Worm (Caenorhabditis elegans) whole organism, L1 larva: Measurements from ENCODE around the gene F42G4.6.
"Not testable (repeated sequence)": the region's sequence is repeated elsewhere in the genome, so short reads cannot be mapped to it uniquely, and the experiment has no call there.

Experiments used
- C16A3.4 ChIP-seq: fragments of 150-350 bp; optimal IDR thresholded peaks from 2 replicates; lab custom pipeline; 2014; ENCODE audit warnings: missing biosample characterization, missing genetic modification characterization
- C34B4.2 ChIP-seq: sonication (generic microtip); optimal IDR thresholded peaks from 2 replicates; lab custom pipeline; 2017; ENCODE audit warnings: mild to moderate bottlenecking, missing genetic modification characterization, missing compliant biosample characterization
- F16B12.6 ChIP-seq: fragments of 150-350 bp; optimal IDR thresholded peaks from 2 replicates; lab custom pipeline; 2014; ENCODE audit warnings: missing biosample characterization, missing genetic modification characterization
- aha-1 ChIP-seq: fragments of 150-350 bp; optimal IDR thresholded peaks from 2 replicates; lab custom pipeline; 2014; ENCODE audit warnings: missing biosample characterization, missing genetic modification characterization
- alr-1 ChIP-seq: fragments of 200-800 bp; sonication (Bioruptor generic); optimal IDR thresholded peaks from 2 replicates; lab custom pipeline; 2018; ENCODE audit warnings: borderline replicate concordance, mild to moderate bottlenecking, missing genetic modification characterization, missing compliant biosample characterization
- aly-2 ChIP-seq: fragments of 150-350 bp; optimal IDR thresholded peaks from 2 replicates; lab custom pipeline; 2014; ENCODE audit warnings: missing biosample characterization, missing genetic modification characterization
- blmp-1 ChIP-seq: fragments of 150-350 bp; optimal IDR thresholded peaks from 2 replicates; lab custom pipeline; 2014; ENCODE audit warnings: missing biosample characterization, missing genetic modification characterization
- ceh-8 ChIP-seq: fragments of 200-800 bp; sonication (Bioruptor generic); optimal IDR thresholded peaks from 2 replicates; lab custom pipeline; 2018; ENCODE audit warnings: mild to moderate bottlenecking, missing genetic modification characterization, moderate library complexity, missing compliant biosample characterization
- ceh-82 ChIP-seq, 3 experiments: fragments of 150-350 bp in 1 of 3; sonication (generic microtip) in 2 of 3; optimal IDR thresholded peaks; 2 replicates each; lab custom pipeline; 2014 to 2017; ENCODE audit warnings: missing biosample characterization in 3 of 3, missing genetic modification characterization in 3 of 3
- ceh-90 ChIP-seq: sonication (generic microtip); optimal IDR thresholded peaks from 2 replicates; lab custom pipeline; 2016; ENCODE audit warnings: missing genetic modification characterization, missing compliant biosample characterization
- dpl-1 ChIP-seq, 3 experiments: fragments of 150-350 bp in 2 of 3; sonication (generic microtip) in 1 of 3; optimal IDR thresholded peaks; 2 replicates each; lab custom pipeline; 2014 to 2017; ENCODE audit warnings: missing biosample characterization in 3 of 3, missing genetic modification characterization in 3 of 3, missing genetic modification reagents in 3 of 3
- efl-1 ChIP-seq, 4 experiments: fragments of 150-350 bp; optimal IDR thresholded peaks in 3 of 4; peaks in 1 of 4; 1 replicate in 1 of 4; 2 replicates in 3 of 4; lab custom pipeline; 2014; ENCODE audit warnings: missing biosample characterization in 2 of 4, missing genetic modification characterization in 2 of 4, missing genetic modification reagents in 2 of 4
- efl-3 ChIP-seq: fragments of 200-800 bp; sonication (Bioruptor generic); optimal IDR thresholded peaks from 2 replicates; lab custom pipeline; 2018; ENCODE audit warnings: mild to moderate bottlenecking, missing genetic modification characterization, missing compliant biosample characterization
- egl-13 ChIP-seq: sonication (generic microtip); optimal IDR thresholded peaks from 2 replicates; lab custom pipeline; 2016; ENCODE audit warnings: missing genotype, missing genetic modification reagents, missing genetic modification characterization, missing compliant biosample characterization
- egl-27 ChIP-seq, 2 experiments: fragments of 150-350 bp in 1 of 2; sonication (generic microtip); optimal IDR thresholded peaks; 3 replicates each; lab custom pipeline; 2017 to 2018; ENCODE audit warnings: missing biosample characterization in 2 of 2, missing genetic modification characterization in 2 of 2, missing genetic modification reagents in 2 of 2
- elt-2 ChIP-seq: sonication (generic microtip); optimal IDR thresholded peaks from 2 replicates; lab custom pipeline; 2016; ENCODE audit warnings: missing genetic modification characterization, mild to moderate bottlenecking, inconsistent platforms, missing compliant biosample characterization, missing genetic modification reagents
- ets-5 ChIP-seq: fragments of 200-800 bp; sonication (Bioruptor generic); IDR thresholded peaks from 2 replicates; pipeline ENCODE4 v1.3.6; 2022; ENCODE audit warnings: missing genetic modification characterization, missing compliant biosample characterization
- fkh-10 ChIP-seq: sonication (generic microtip); optimal IDR thresholded peaks from 2 replicates; lab custom pipeline; 2017; ENCODE audit warnings: missing biosample characterization, missing genetic modification reagents, missing genetic modification characterization
- fkh-8 ChIP-seq: sonication (generic microtip); optimal IDR thresholded peaks from 2 replicates; lab custom pipeline; 2016; ENCODE audit warnings: mild to moderate bottlenecking, missing genetic modification characterization, missing compliant biosample characterization
- fos-1 ChIP-seq: fragments of 150-350 bp; optimal IDR thresholded peaks from 2 replicates; lab custom pipeline; 2014; ENCODE audit warnings: missing biosample characterization, missing genetic modification characterization
- isw-1 ChIP-seq: fragments of 200-800 bp; sonication (Bioruptor generic); IDR thresholded peaks from 2 replicates; pipeline ENCODE4 v1.3.6; 2022; ENCODE audit warnings: missing genetic modification characterization, missing compliant biosample characterization
- jun-1 ChIP-seq: fragments of 150-350 bp; optimal IDR thresholded peaks from 2 replicates; lab custom pipeline; 2014; ENCODE audit warnings: missing biosample characterization, missing genetic modification reagents, missing genetic modification characterization
- lin-14 ChIP-seq: fragments of 200-800 bp; sonication (Bioruptor generic); optimal IDR thresholded peaks from 2 replicates; lab custom pipeline; 2018; ENCODE audit warnings: mild to moderate bottlenecking, missing genetic modification characterization, moderate library complexity, missing compliant biosample characterization
- lin-35 ChIP-seq, 2 experiments: fragments of 150-350 bp; optimal IDR thresholded peaks; 2 replicates each; lab custom pipeline; 2014; ENCODE audit warnings: missing biosample characterization in 2 of 2, missing genetic modification characterization in 2 of 2, missing genetic modification reagents in 2 of 2
- lir-3 ChIP-seq: sonication (generic microtip); optimal IDR thresholded peaks from 2 replicates; lab custom pipeline; 2016; ENCODE audit warnings: mild to moderate bottlenecking, missing genetic modification characterization, moderate library complexity, missing compliant biosample characterization; ENCODE audit not compliant: poor library complexity
- lsy-2 ChIP-seq, 2 experiments: fragments of 150-350 bp; optimal IDR thresholded peaks; 2 replicates each; lab custom pipeline; 2014; ENCODE audit warnings: missing biosample characterization in 2 of 2, missing genetic modification characterization in 2 of 2
- mab-9 ChIP-seq: fragments of 200-800 bp; sonication (Bioruptor generic); IDR thresholded peaks from 2 replicates; pipeline ENCODE4 v1.3.6; 2022; ENCODE audit warnings: missing genetic modification reagents, missing genetic modification characterization, missing compliant biosample characterization
- mdl-1 ChIP-seq, 2 experiments: fragments of 150-350 bp; optimal IDR thresholded peaks; 2 replicates each; lab custom pipeline; 2014 to 2017; ENCODE audit warnings: missing biosample characterization in 2 of 2, missing genetic modification characterization in 2 of 2, inconsistent platforms in 1 of 2
- mep-1 ChIP-seq: fragments of 150-350 bp; optimal IDR thresholded peaks from 2 replicates; lab custom pipeline; 2014; ENCODE audit warnings: missing biosample characterization, missing genetic modification characterization
- nhr-11 ChIP-seq: fragments of 150-350 bp; optimal IDR thresholded peaks from 2 replicates; lab custom pipeline; 2014; ENCODE audit warnings: missing biosample characterization, missing genetic modification characterization
- nhr-19 ChIP-seq: fragments of 200-800 bp; sonication (Bioruptor generic); conservative IDR thresholded peaks from 2 replicates; pipeline ENCODE4 v1.3.6; 2022; ENCODE audit warnings: missing genetic modification characterization, missing compliant biosample characterization
- nhr-237 ChIP-seq: fragments of 150-350 bp; optimal IDR thresholded peaks from 2 replicates; lab custom pipeline; 2014; ENCODE audit warnings: missing biosample characterization, missing genetic modification characterization
- nhr-28 ChIP-seq: fragments of 150-350 bp; optimal IDR thresholded peaks from 2 replicates; lab custom pipeline; 2014; ENCODE audit warnings: missing biosample characterization, missing genetic modification characterization
- nhr-47 ChIP-seq: sonication (generic microtip); optimal IDR thresholded peaks from 2 replicates; lab custom pipeline; 2016; ENCODE audit warnings: mild to moderate bottlenecking, missing genetic modification characterization, moderate library complexity, missing compliant biosample characterization
- nhr-85 ChIP-seq: sonication (generic microtip); peaks from one replicate; lab custom pipeline; 2016; ENCODE audit warnings: missing genetic modification characterization, inconsistent platforms, missing compliant biosample characterization
- pax-3 ChIP-seq: fragments of 200-800 bp; sonication (Bioruptor generic); optimal IDR thresholded peaks from 2 replicates; lab custom pipeline; 2018; ENCODE audit warnings: mild to moderate bottlenecking, missing genetic modification characterization, moderate library complexity, missing compliant biosample characterization
- pqm-1 ChIP-seq: sonication (generic microtip); optimal IDR thresholded peaks from 3 replicates; lab custom pipeline; 2017; ENCODE audit warnings: missing biosample characterization, missing genetic modification characterization
- rnt-1 ChIP-seq: sonication (generic microtip); optimal IDR thresholded peaks from 2 replicates; lab custom pipeline; 2016; ENCODE audit warnings: mild to moderate bottlenecking, missing genetic modification characterization, moderate library complexity, missing compliant biosample characterization
- skn-1 ChIP-seq: fragments of 150-350 bp; optimal IDR thresholded peaks from 2 replicates; lab custom pipeline; 2014; ENCODE audit warnings: missing biosample characterization, missing genetic modification characterization
- snu-23 ChIP-seq: sonication (generic microtip); optimal IDR thresholded peaks from 2 replicates; lab custom pipeline; 2016; ENCODE audit warnings: missing genetic modification characterization, missing compliant biosample characterization
- sox-4 ChIP-seq: sonication (generic microtip); optimal IDR thresholded peaks from 2 replicates; lab custom pipeline; 2016; ENCODE audit warnings: missing genetic modification characterization, missing compliant biosample characterization
- swsn-7 ChIP-seq: sonication (generic microtip); optimal IDR thresholded peaks from 2 replicates; lab custom pipeline; 2016; ENCODE audit warnings: missing genetic modification characterization, missing compliant biosample characterization
- tlp-1 ChIP-seq: fragments of 150-350 bp; optimal IDR thresholded peaks from 2 replicates; lab custom pipeline; 2014; ENCODE audit warnings: missing biosample characterization, missing genetic modification characterization
- unc-130 ChIP-seq: fragments of 150-350 bp; optimal IDR thresholded peaks from 2 replicates; lab custom pipeline; 2017; ENCODE audit warnings: missing biosample characterization, missing genetic modification characterization, inconsistent platforms
- unc-62 ChIP-seq: fragments of 150-350 bp; optimal IDR thresholded peaks from 2 replicates; lab custom pipeline; 2014; ENCODE audit warnings: missing biosample characterization, missing genetic modification reagents, missing genetic modification characterization
- unc-86 ChIP-seq: sonication (generic microtip); optimal IDR thresholded peaks from 2 replicates; lab custom pipeline; 2016; ENCODE audit warnings: missing genetic modification characterization, missing compliant biosample characterization
- unc-98 ChIP-seq: fragments of 200-800 bp; sonication (Bioruptor generic); IDR thresholded peaks from 2 replicates; pipeline ENCODE4 v1.3.6; 2022; ENCODE audit warnings: missing genetic modification characterization, missing compliant biosample characterization
- zag-1 ChIP-seq: fragments of 150-350 bp; optimal IDR thresholded peaks from 2 replicates; lab custom pipeline; 2014; ENCODE audit warnings: missing biosample characterization, missing genetic modification characterization
- zip-4 ChIP-seq: fragments of 200-800 bp; sonication (Bioruptor generic); optimal IDR thresholded peaks from 2 replicates; lab custom pipeline; 2018; ENCODE audit warnings: mild to moderate bottlenecking, missing genetic modification characterization, moderate library complexity, missing compliant biosample characterization
- ztf-11 ChIP-seq, 2 experiments: sonication (generic microtip); optimal IDR thresholded peaks; 2 replicates each; lab custom pipeline; 2016 to 2017; ENCODE audit warnings: missing genetic modification characterization in 2 of 2, missing biosample characterization in 1 of 2, missing compliant biosample characterization in 1 of 2
- ztf-4 ChIP-seq: fragments of 150-350 bp; optimal IDR thresholded peaks from 2 replicates; lab custom pipeline; 2014; ENCODE audit warnings: missing biosample characterization, missing genetic modification characterization

F42G4.6 gene

ce11 chrII:13031649-13032191 lies 47.5 kb upstream of the F42G4.6 start, which contains the start of gene F18A11.2:
Gene F18A11.2, plus strand, starts transcription at chrII:13031699.
- TF ChIP-seq nhr-85 (tag; lab: Kevin White, UChicago); ceh-8; egl-13 (tag; lab: Kevin White, UChicago): not testable (repeated sequence)

- TF ChIP-seq ceh-82 (tag; optimal IDR thresholded peaks at IDR 0.05; lab: Kevin White, UChicago) = no peak
- no peak for TF ChIP-seq aly-2
- TF ChIP-seq zag-1 (tag; lab: Kevin White, UChicago) = no peak
- TF ChIP-seq lsy-2 (tag; optimal IDR thresholded peaks at IDR 0.05; lab: Kevin White, UChicago) = peak in 1 of 2 experiments; percentile 56
- no peak for TF ChIP-seq fkh-10
- TF ChIP-seq alr-1 = no peak
- no peak for TF ChIP-seq tlp-1
- TF ChIP-seq snu-23 (GFP tag; lab: Kevin White, UChicago) = peak; percentile 17
- peak; percentile 37 for TF ChIP-seq blmp-1 (tag; lab: Kevin White, UChicago)
- no peak for TF ChIP-seq nhr-19 (GFP tag; lab: Robert Waterston, UW)
- peak in 2 of 3 experiments; percentile 21 to 52 for TF ChIP-seq dpl-1 (GFP tag; optimal IDR thresholded peaks at IDR 0.05; lab: Kevin White, UChicago)
- no peak for TF ChIP-seq unc-62 (GFP tag; lab: Kevin White, UChicago)
- TF ChIP-seq mab-9 (GFP tag; lab: Robert Waterston, UW) = no peak
- no peak for TF ChIP-seq efl-3 (GFP tag; lab: Kevin White, UChicago)
- no peak for TF ChIP-seq isw-1 (GFP tag; lab: Robert Waterston, UW)
- no peak for TF ChIP-seq pqm-1
- no peak for TF ChIP-seq lin-14 (GFP tag; lab: Kevin White, UChicago)
- no peak for TF ChIP-seq rnt-1 (tag; lab: Kevin White, UChicago)
- TF ChIP-seq lir-3 (tag; lab: Kevin White, UChicago) = no peak
- no peak for TF ChIP-seq ztf-4
- no peak for TF ChIP-seq zip-4
- no peak for TF ChIP-seq fkh-8
- TF ChIP-seq nhr-237 (tag; lab: Kevin White, UChicago) = no peak
- no peak for TF ChIP-seq sox-4 (tag; lab: Kevin White, UChicago)
- no peak for TF ChIP-seq unc-86 (tag; lab: Kevin White, UChicago)
- TF ChIP-seq lin-35 (GFP tag; optimal IDR thresholded peaks at IDR 0.05; lab: Kevin White, UChicago) = peak; percentile 39 to 67
- TF ChIP-seq nhr-47 (tag; lab: Kevin White, UChicago) = peak; percentile 3
- TF ChIP-seq unc-98 (GFP tag; lab: Robert Waterston, UW) = no peak
- TF ChIP-seq ztf-11 (tag; optimal IDR thresholded peaks at IDR 0.05; lab: Kevin White, UChicago) = no peak
- TF ChIP-seq aha-1 = no peak
- no peak for TF ChIP-seq jun-1 (tag; lab: Kevin White, UChicago)
- TF ChIP-seq C34B4.2 (tag; lab: Kevin White, UChicago) = no peak
- TF ChIP-seq skn-1 = peak; percentile 29
- TF ChIP-seq pax-3 (tag; lab: Kevin White, UChicago) = no peak
- no peak for TF ChIP-seq fos-1 (tag; lab: Kevin White, UChicago)
- peak; percentile 7 for TF ChIP-seq C16A3.4 (tag; lab: Kevin White, UChicago)
- no peak for TF ChIP-seq F16B12.6
- no peak for TF ChIP-seq egl-27 (tag; optimal IDR thresholded peaks at IDR 0.05; lab: Kevin White, UChicago)
- TF ChIP-seq ceh-90 = no peak
- peak; percentile 14 to 37 for TF ChIP-seq efl-1 (optimal IDR thresholded peaks at IDR 0.05; lab: Kevin White, UChicago)
- TF ChIP-seq efl-1 (GFP tag; optimal IDR thresholded peaks at IDR 0.05 in 1 of 2; lab: Kevin White, UChicago) = peak; percentile 43 to 47
- no peak for TF ChIP-seq nhr-11 (tag; lab: Kevin White, UChicago)
- TF ChIP-seq mdl-1 (tag; optimal IDR thresholded peaks at IDR 0.05; lab: Kevin White, UChicago) = no peak
- TF ChIP-seq mep-1 (tag; lab: Kevin White, UChicago) = peak; percentile 32
- TF ChIP-seq swsn-7 (tag; lab: Kevin White, UChicago) = peak; percentile 8
- TF ChIP-seq nhr-28 (tag; lab: Kevin White, UChicago) = no peak
- peak; percentile 2 for TF ChIP-seq unc-130 (tag; lab: Kevin White, UChicago)
- no peak for TF ChIP-seq elt-2 (tag; lab: Kevin White, UChicago)
- TF ChIP-seq ets-5 (GFP tag; lab: Robert Waterston, UW) = no peak
These were observed 42.5 kb upstream of the F42G4.6 start, which contains the start of gene F18A11.3 for ce11 chrII:13036717-13037116. Gene F18A11.3, minus strand, starts transcription at chrII:13036841.
